Worm (Caenorhabditis elegans): ENCODE results near the gene R03A10.5.

Gene R03A10.5

ce11 chrX:15492759-15493158, 46.2 kb downstream of the R03A10.5 start (continued):
- TF ChIP-seq hmg-11 (tag; optimal IDR thresholded peaks at IDR 0.05) (peak; percentile 85), ceh-28 (tag; optimal IDR thresholded peaks at IDR 0.05) (peak; percentile 34), snpc-4 (tag; optimal IDR thresholded peaks at IDR 0.05) (peak; percentile 84), elt-2 (tag; optimal IDR thresholded peaks at IDR 0.05) (peak; percentile 66), ceh-82 (tag; optimal IDR thresholded peaks at IDR 0.05) (peak; percentile 68), lsy-12 (tag; optimal IDR thresholded peaks at IDR 0.05) (no peak)

- no peak for TF ChIP-seq pha-4 (tag; optimal IDR thresholded peaks at IDR 0.05)
- no peak for TF ChIP-seq daf-12 (tag; optimal IDR thresholded peaks at IDR 0.05)
- TF ChIP-seq ztf-11 (tag; optimal IDR thresholded peaks at IDR 0.05): no peak
- no peak for TF ChIP-seq ZK546.5 (tag; optimal IDR thresholded peaks at IDR 0.05)
- no peak for TF ChIP-seq nhr-11 (tag; optimal IDR thresholded peaks at IDR 0.05)
- TF ChIP-seq sea-2 (GFP tag; optimal IDR thresholded peaks at IDR 0.05): no peak
- TF ChIP-seq ceh-16 (tag; optimal IDR thresholded peaks at IDR 0.05): no peak
- no peak for TF ChIP-seq mml-1 (tag; optimal IDR thresholded peaks at IDR 0.05)
- TF ChIP-seq lin-39 (tag; optimal IDR thresholded peaks at IDR 0.05): no peak
- TF ChIP-seq nhr-23 (tag; optimal IDR thresholded peaks at IDR 0.05): no peak
These were observed 46.8 kb downstream of the R03A10.5 start, which contains the start of gene gob-1 for ce11 chrX:15493322-15493721. Gene gob-1, plus strand, starts transcription at chrX:15493602.

ce11 chrX:15494154-15494553, 47.6 kb downstream of the R03A10.5 start:
- TF ChIP-seq fos-1 (tag; optimal IDR thresholded peaks at IDR 0.05) (no peak), pha-4 (tag; optimal IDR thresholded peaks at IDR 0.05) (no peak), ZK546.5 (tag; optimal IDR thresholded peaks at IDR 0.05) (no peak), nhr-67 (tag; optimal IDR thresholded peaks at IDR 0.05) (no peak), nhr-23 (tag; optimal IDR thresholded peaks at IDR 0.05) (no peak), elt-1 (tag; optimal IDR thresholded peaks at IDR 0.05) (no peak), pqm-1 (tag; optimal IDR thresholded peaks at IDR 0.05) (peak; percentile 53), elt-2 (tag; optimal IDR thresholded peaks at IDR 0.05) (peak; percentile 54), skn-1 (tag; optimal IDR thresholded peaks at IDR 0.05) (no peak), ztf-4 (tag; optimal IDR thresholded peaks at IDR 0.05) (no peak), mml-1 (tag; optimal IDR thresholded peaks at IDR 0.05) (no peak), mdl-1 (tag; optimal IDR thresholded peaks at IDR 0.05) (no peak), egl-27 (tag; optimal IDR thresholded peaks at IDR 0.05) (no peak), nhr-43 (tag; optimal IDR thresholded peaks at IDR 0.05; ENCODE audit: poor library complexity, severe bottlenecking) (peak; percentile 30), lin-39 (tag; optimal IDR thresholded peaks at IDR 0.05) (no peak)

- TF ChIP-seq nhr-43 (tag; optimal IDR thresholded peaks at IDR 0.05; ENCODE audit: poor library complexity, severe bottlenecking): peak; percentile 47
- TF ChIP-seq lin-15B (tag; optimal IDR thresholded peaks at IDR 0.05): no peak
- peak; percentile 48 for TF ChIP-seq ama-1 (optimal IDR thresholded peaks at IDR 0.05)
- TF ChIP-seq nhr-23 (tag; optimal IDR thresholded peaks at IDR 0.05): peak; percentile 73
- TF ChIP-seq nhr-25 (tag; optimal IDR thresholded peaks at IDR 0.05): peak; percentile 48
- no peak for TF ChIP-seq aly-2 (tag; optimal IDR thresholded peaks at IDR 0.05)
- TF ChIP-seq ceh-82 (tag; optimal IDR thresholded peaks at IDR 0.05): no peak
- TF ChIP-seq lin-39 (tag; optimal IDR thresholded peaks at IDR 0.05): peak; percentile 45
- no peak for TF ChIP-seq mml-1 (tag; optimal IDR thresholded peaks at IDR 0.05)
- TF ChIP-seq zag-1 (tag; optimal IDR thresholded peaks at IDR 0.05): no peak
- peak; percentile 45 for TF ChIP-seq mdl-1 (tag; optimal IDR thresholded peaks at IDR 0.05)
- peak; percentile 16 for TF ChIP-seq elt-2 (tag; optimal IDR thresholded peaks at IDR 0.05)
- TF ChIP-seq R02D3.7 (tag; optimal IDR thresholded peaks at IDR 0.05): no peak
- TF ChIP-seq pha-4 (tag; optimal IDR thresholded peaks at IDR 0.05): peak; percentile 14
- peak; percentile 36 for TF ChIP-seq nfya-1 (tag; optimal IDR thresholded peaks at IDR 0.05; ENCODE audit: insufficient read depth)
- no peak for TF ChIP-seq ztf-4 (tag; optimal IDR thresholded peaks at IDR 0.05)
- TF ChIP-seq lsy-12 (tag; optimal IDR thresholded peaks at IDR 0.05): peak; percentile 3
These were observed 50.5 kb downstream of the R03A10.5 start, which contains the start of gene suox-1 for ce11 chrX:15496927-15497605. Gene suox-1, plus strand, starts transcription at chrX:15497555.

Measured in whole organism, L3 larva.